Worm (Caenorhabditis elegans): ENCODE results near the gene C29F7.1.
A peak's percentile ranks its signal among the peaks of the same experiment; 100 is the strongest.

- TF ChIP-seq mes-2 (tag; optimal IDR thresholded peaks at IDR 0.05; ENCODE audit: poor library complexity, severe bottlenecking) (no peak), ceh-28 (tag; optimal IDR thresholded peaks at IDR 0.05) (no peak), nhr-11 (tag; optimal IDR thresholded peaks at IDR 0.05) (peak; percentile 9), nhr-25 (tag; optimal IDR thresholded peaks at IDR 0.05; ENCODE audit: borderline replicate concordance, insufficient read depth) (no peak), cey-2 (tag; optimal IDR thresholded peaks at IDR 0.05; ENCODE audit: borderline replicate concordance, insufficient read depth) (no peak), mxl-3 (GFP tag; optimal IDR thresholded peaks at IDR 0.05) (no peak), skn-1 (tag; optimal IDR thresholded peaks at IDR 0.05) (no peak), snpc-4 (tag; optimal IDR thresholded peaks at IDR 0.05) (no peak)
These were observed 30.7 kb upstream of the C29F7.1 start for ce11 chrX:13379072-13379471.
